Worm (Caenorhabditis elegans) whole organism, early embryonic: ENCODE measurements around the gene Y38H6C.16.

Experiments used
- aly-1 ChIP-seq: sonication (generic microtip); optimal IDR thresholded peaks from 2 replicates; lab custom pipeline; 2016; ENCODE audit warnings: missing genetic modification characterization, missing compliant biosample characterization
- ama-1 ChIP-seq: fragments of 150-350 bp; optimal IDR thresholded peaks from 2 replicates; lab custom pipeline; 2014
- ceh-13 ChIP-seq: fragments of 200-800 bp; sonication (Bioruptor generic); optimal IDR thresholded peaks from 2 replicates; lab custom pipeline; 2018; ENCODE audit warnings: mild to moderate bottlenecking, missing genetic modification characterization, missing compliant biosample characterization
- ets-7 ChIP-seq: sonication (generic microtip); optimal IDR thresholded peaks from 2 replicates; lab custom pipeline; 2016; ENCODE audit warnings: missing genotype, missing genetic modification characterization, missing compliant biosample characterization
- flt-1 ChIP-seq: fragments of 200-800 bp; sonication (Bioruptor generic); IDR thresholded peaks from 2 replicates; pipeline ENCODE4 v1.3.6; 2022; ENCODE audit warnings: missing genetic modification characterization, missing compliant biosample characterization
- hmbx-1 ChIP-seq: sonication (generic microtip); optimal IDR thresholded peaks from 2 replicates; lab custom pipeline; 2016; ENCODE audit warnings: mild to moderate bottlenecking, missing genetic modification characterization, missing compliant biosample characterization
- hmg-4 ChIP-seq: fragments of 200-800 bp; sonication (Bioruptor generic); optimal IDR thresholded peaks from 2 replicates; lab custom pipeline; 2018; ENCODE audit warnings: mild to moderate bottlenecking, missing genetic modification characterization, missing compliant biosample characterization
- hnd-1 ChIP-seq: sonication (generic microtip); optimal IDR thresholded peaks from 2 replicates; lab custom pipeline; 2016; ENCODE audit warnings: missing genetic modification characterization, missing compliant biosample characterization
- pes-1 ChIP-seq: fragments of 200-800 bp; sonication (Bioruptor generic); IDR thresholded peaks from 2 replicates; pipeline ENCODE4 v1.3.6; 2022; ENCODE audit warnings: missing genetic modification reagents, missing genetic modification characterization, missing compliant biosample characterization
- scrt-1 ChIP-seq: fragments of 200-800 bp; sonication (Bioruptor generic); IDR thresholded peaks from 2 replicates; pipeline ENCODE4 v1.3.6; 2022; ENCODE audit warnings: missing genetic modification characterization, missing compliant biosample characterization
- sea-1 ChIP-seq: fragments of 200-800 bp; sonication (Bioruptor generic); conservative IDR thresholded peaks from 2 replicates; pipeline ENCODE4 v1.3.6; 2022; ENCODE audit warnings: missing genetic modification characterization, missing compliant biosample characterization
- tbx-11 ChIP-seq: fragments of 200-800 bp; sonication (Bioruptor generic); IDR thresholded peaks from 2 replicates; pipeline ENCODE4 v1.3.6; 2022; ENCODE audit warnings: missing genetic modification characterization, missing compliant biosample characterization
- tra-4 ChIP-seq: sonication (generic microtip); optimal IDR thresholded peaks from 2 replicates; lab custom pipeline; 2017; ENCODE audit warnings: missing genetic modification characterization, missing compliant biosample characterization

DNA sequence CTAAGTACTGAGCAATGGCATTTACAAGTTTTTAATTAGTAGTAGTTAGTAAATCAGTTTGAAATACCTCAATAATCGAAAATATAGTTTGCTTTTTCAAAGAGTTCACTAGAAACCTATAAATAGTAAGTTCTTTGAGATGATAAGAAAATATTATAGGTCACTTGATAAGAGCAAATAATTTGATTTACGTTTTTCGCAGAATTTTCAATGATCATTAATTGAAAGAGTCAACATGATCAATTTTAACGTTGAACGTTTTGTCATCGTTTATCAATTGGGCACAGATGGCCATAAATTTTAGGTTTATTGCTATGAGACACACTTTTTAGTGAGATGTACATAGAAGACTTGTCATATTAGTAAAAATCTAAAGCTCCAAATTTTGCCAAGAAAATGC, 6.6 kb upstream of the Y38H6C.16 start:
- TF ChIP-seq ama-1 (lab: Kevin White, UChicago) (no peak), pes-1 (no peak), ets-7 (tag; lab: Kevin White, UChicago) (no peak), flt-1 (no peak), scrt-1 (no peak), sea-1 (no peak), tbx-11 (GFP tag; lab: Robert Waterston, UW) (no peak), aly-1 (tag; lab: Kevin White, UChicago) (no peak), ceh-13 (no peak), hmbx-1 (tag; lab: Kevin White, UChicago) (no peak), hmg-4 (GFP tag; lab: Kevin White, UChicago) (no peak), tra-4 (tag; lab: Kevin White, UChicago) (no peak), hnd-1 (tag; lab: Kevin White, UChicago) (no peak)
